Fruit fly (Drosophila melanogaster) Kc167 (cell line): ENCODE results near the gene Targ1.

Source experiments
- Myc ChIP-seq: fragments of >200 bp; optimal IDR thresholded peaks from 2 replicates; lab custom pipeline; 2017; ENCODE audit warnings: missing external identifiers
- Sin3A ChIP-seq: fragments of >200 bp; optimal IDR thresholded peaks from 2 replicates; lab custom pipeline; 2018; ENCODE audit warnings: missing external identifiers
- h ChIP-seq: fragments of >200 bp; optimal IDR thresholded peaks from 3 replicates; lab custom pipeline; 2018; ENCODE audit warnings: missing external identifiers
- insv ChIP-seq: fragments of >200 bp; optimal IDR thresholded peaks from 3 replicates; lab custom pipeline; 2018; ENCODE audit warnings: missing external identifiers
- psq ChIP-seq: fragments of >200 bp; optimal IDR thresholded peaks from 2 replicates; lab custom pipeline; 2017; ENCODE audit warnings: missing external identifiers
- ttk ChIP-seq: sonication (Bioruptor generic); optimal IDR thresholded peaks from 2 replicates; lab custom pipeline; 2017; ENCODE audit warnings: missing external identifiers

Gene Targ1

dm6 chr3L:21202777-21203282 lies at the start of gene Targ1, which contains the start of the genes CG10512 and Targ2:
Targ1 (minus strand) TSS chr3L:21202882.
CG10512 (plus strand) TSS chr3L:21202920.
Targ2 (minus strand) TSS chr3L:21203232.
- TF ChIP-seq h (lab: Kevin White, UChicago) = no peak
- no peak for TF ChIP-seq Sin3A

DNA sequence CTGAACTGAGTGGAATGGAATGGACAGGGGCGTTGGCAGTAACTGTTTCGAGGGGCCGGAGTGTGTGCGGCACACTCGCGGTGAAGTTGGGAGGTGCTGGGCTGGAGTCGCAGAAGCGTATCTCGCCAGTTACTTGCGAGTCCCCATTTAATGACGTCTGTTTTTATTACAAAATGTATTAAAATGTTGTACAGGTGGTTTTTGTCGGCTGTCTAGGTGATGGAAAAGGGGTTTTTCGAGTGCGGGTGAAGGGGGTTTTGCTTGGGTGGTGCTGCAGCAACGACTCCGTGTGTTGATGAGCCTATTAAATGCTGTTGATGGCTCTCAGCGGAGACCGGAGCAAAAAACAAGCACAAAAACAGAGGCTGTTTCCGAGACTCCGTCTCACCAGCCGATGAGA lies 48.7 kb upstream of the Targ1 start:
- TF ChIP-seq Myc (lab: Kevin White, UChicago) = no peak
- TF ChIP-seq insv (lab: Kevin White, UChicago) = no peak
- no peak for TF ChIP-seq psq (lab: Kevin White, UChicago)
- TF ChIP-seq ttk (lab: Kevin White, UChicago) = no peak
- TF ChIP-seq h (lab: Kevin White, UChicago) = no peak
- no peak for TF ChIP-seq Sin3A

- TF ChIP-seq Myc (lab: Kevin White, UChicago) = no peak
- TF ChIP-seq Sin3A = no peak
- TF ChIP-seq insv (lab: Kevin White, UChicago) = no peak
- TF ChIP-seq psq (lab: Kevin White, UChicago) = no peak
- TF ChIP-seq h (lab: Kevin White, UChicago) = no peak
- TF ChIP-seq ttk (lab: Kevin White, UChicago) = no peak
Measured at dm6 chr3L:21243417-21243816, 40.7 kb upstream of the Targ1 start.

DNA sequence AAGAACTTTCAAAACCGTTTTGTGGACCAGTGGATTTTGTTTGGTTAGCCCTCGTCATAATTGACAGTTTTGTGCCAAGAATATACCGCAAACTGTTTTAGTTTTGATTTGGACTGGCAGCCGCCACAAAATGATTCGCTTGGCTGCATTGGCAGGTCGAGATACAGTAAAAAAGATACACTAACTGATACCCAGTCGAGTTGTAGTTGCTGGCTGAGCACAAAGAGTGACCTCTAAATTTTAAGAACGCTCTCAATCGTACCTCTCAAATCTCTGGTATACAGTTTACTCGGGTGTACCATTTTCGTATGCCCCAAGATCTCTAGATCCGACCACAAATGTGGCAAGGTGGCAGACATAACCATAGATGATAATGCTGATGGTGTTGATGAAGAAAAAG lies 40.3 kb upstream of the Targ1 start:
- no peak for TF ChIP-seq insv (lab: Kevin White, UChicago)
- no peak for TF ChIP-seq Sin3A
- TF ChIP-seq h (lab: Kevin White, UChicago) = no peak
- no peak for TF ChIP-seq ttk (lab: Kevin White, UChicago)
- TF ChIP-seq psq (lab: Kevin White, UChicago) = no peak
- no peak for TF ChIP-seq Myc (lab: Kevin White, UChicago)

dm6 chr3L:21241447-21241983 lies 38.8 kb upstream of the Targ1 start:
- TF ChIP-seq psq (lab: Kevin White, UChicago) = no peak
- no peak for TF ChIP-seq h (lab: Kevin White, UChicago)
- TF ChIP-seq insv (lab: Kevin White, UChicago) = no peak
- TF ChIP-seq Sin3A = no peak
- TF ChIP-seq ttk (lab: Kevin White, UChicago) = no peak
- TF ChIP-seq Myc (lab: Kevin White, UChicago) = no peak

dm6 chr3L:21239999-21240509 lies 37.4 kb upstream of the Targ1 start:
- TF ChIP-seq Sin3A (no peak), psq (lab: Kevin White, UChicago) (no peak), insv (lab: Kevin White, UChicago) (no peak), ttk (lab: Kevin White, UChicago) (no peak), h (lab: Kevin White, UChicago) (no peak), Myc (lab: Kevin White, UChicago) (no peak)

dm6 chr3L:21238377-21238776 lies 35.7 kb upstream of the Targ1 start:
- TF ChIP-seq ttk (lab: Kevin White, UChicago) (no peak), Sin3A (no peak), Myc (lab: Kevin White, UChicago) (no peak), psq (lab: Kevin White, UChicago) (no peak), insv (lab: Kevin White, UChicago) (no peak), h (lab: Kevin White, UChicago) (no peak)

- TF ChIP-seq Myc (lab: Kevin White, UChicago) (no peak), ttk (lab: Kevin White, UChicago) (no peak), h (lab: Kevin White, UChicago) (no peak)
Measured at dm6 chr3L:21236959-21237551, 34.4 kb upstream of the Targ1 start.

dm6 chr3L:21230762-21231161 lies 28.1 kb upstream of the Targ1 start:
- TF ChIP-seq h (lab: Kevin White, UChicago) (no peak), insv (lab: Kevin White, UChicago) (no peak), ttk (lab: Kevin White, UChicago) (no peak), Myc (lab: Kevin White, UChicago) (no peak), psq (lab: Kevin White, UChicago) (no peak), Sin3A (no peak)

DNA sequence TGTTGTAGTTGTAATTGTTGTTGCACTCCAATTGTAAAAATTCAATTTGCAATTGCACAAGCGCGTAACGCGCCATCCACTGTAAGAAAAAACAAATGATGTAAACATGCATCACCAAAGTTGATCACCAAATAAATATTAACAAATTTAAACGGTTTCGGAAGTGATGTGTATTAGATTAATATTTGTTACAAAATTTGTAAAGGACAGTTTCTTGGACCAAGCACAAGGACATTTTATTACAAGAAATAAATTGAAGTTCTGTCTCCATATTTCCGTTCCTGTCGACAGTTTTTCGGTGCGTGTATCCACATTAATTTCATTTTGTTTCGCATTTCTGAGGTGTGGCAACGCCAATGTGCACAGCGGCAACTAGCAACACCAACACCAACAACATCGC lies 27.1 kb upstream of the Targ1 start:
- TF ChIP-seq ttk (lab: Kevin White, UChicago) (no peak), Myc (lab: Kevin White, UChicago) (no peak), h (lab: Kevin White, UChicago) (no peak), Sin3A (no peak)

- TF ChIP-seq ttk (lab: Kevin White, UChicago) = no peak
Measured at dm6 chr3L:21226309-21226708, 23.6 kb upstream of the Targ1 start, which contains the start of gene Eip78C. Eip78C (plus strand) TSS chr3L:21226609.

DNA sequence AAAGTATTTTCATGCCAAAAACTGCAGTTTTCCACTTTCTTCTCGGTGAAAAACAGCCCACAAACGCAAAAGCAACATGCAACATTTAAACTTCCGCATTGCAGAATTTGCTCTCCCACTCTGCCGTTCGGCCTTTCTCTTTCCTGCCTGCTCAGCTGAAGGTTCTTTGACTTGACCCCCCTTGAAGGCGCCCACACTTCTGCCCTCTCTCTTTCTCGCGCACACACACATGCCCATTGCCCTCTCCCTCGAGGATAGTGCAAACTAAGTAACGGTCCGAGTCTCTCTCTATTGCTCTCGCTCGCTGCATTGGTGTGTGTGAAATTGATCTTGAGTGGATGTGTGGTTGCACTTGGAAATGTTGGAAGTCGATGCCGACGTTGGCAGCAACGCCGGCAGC lies 23.0 kb upstream of the Targ1 start:
- TF ChIP-seq h (lab: Kevin White, UChicago) (no peak), Sin3A (no peak), psq (lab: Kevin White, UChicago) (no peak), Myc (lab: Kevin White, UChicago) (no peak), insv (lab: Kevin White, UChicago) (no peak), ttk (lab: Kevin White, UChicago) (no peak)
